Worm (Caenorhabditis elegans) whole organism, early embryonic: ENCODE measurements around the gene col-162.
"Not testable (repeated sequence)": the region's sequence is repeated elsewhere in the genome, so short reads cannot be mapped to it uniquely, and the experiment has no call there.

Experiments used
- B0310.2 ChIP-seq: sonication (generic microtip); optimal IDR thresholded peaks from 2 replicates; lab custom pipeline; 2016; ENCODE audit warnings: mild to moderate bottlenecking, missing genetic modification characterization, missing compliant biosample characterization
- F13C5.2 ChIP-seq: sonication (generic microtip); optimal IDR thresholded peaks from 2 replicates; lab custom pipeline; 2017; ENCODE audit warnings: mild to moderate bottlenecking, missing genetic modification characterization, inconsistent platforms, missing compliant biosample characterization
- aly-1 ChIP-seq: sonication (generic microtip); optimal IDR thresholded peaks from 2 replicates; lab custom pipeline; 2016; ENCODE audit warnings: missing genetic modification characterization, missing compliant biosample characterization
- ama-1 ChIP-seq: fragments of 150-350 bp; optimal IDR thresholded peaks from 2 replicates; lab custom pipeline; 2014
- ceh-13 ChIP-seq: fragments of 200-800 bp; sonication (Bioruptor generic); optimal IDR thresholded peaks from 2 replicates; lab custom pipeline; 2018; ENCODE audit warnings: mild to moderate bottlenecking, missing genetic modification characterization, missing compliant biosample characterization
- ceh-36 ChIP-seq: sonication (generic microtip); optimal IDR thresholded peaks from 2 replicates; lab custom pipeline; 2016; ENCODE audit warnings: missing genetic modification characterization, inconsistent platforms, missing compliant biosample characterization
- ets-7 ChIP-seq: sonication (generic microtip); optimal IDR thresholded peaks from 2 replicates; lab custom pipeline; 2016; ENCODE audit warnings: missing genotype, missing genetic modification characterization, missing compliant biosample characterization
- flt-1 ChIP-seq: fragments of 200-800 bp; sonication (Bioruptor generic); IDR thresholded peaks from 2 replicates; pipeline ENCODE4 v1.3.6; 2022; ENCODE audit warnings: missing genetic modification characterization, missing compliant biosample characterization
- hmbx-1 ChIP-seq: sonication (generic microtip); optimal IDR thresholded peaks from 2 replicates; lab custom pipeline; 2016; ENCODE audit warnings: mild to moderate bottlenecking, missing genetic modification characterization, missing compliant biosample characterization
- hmg-4 ChIP-seq: fragments of 200-800 bp; sonication (Bioruptor generic); optimal IDR thresholded peaks from 2 replicates; lab custom pipeline; 2018; ENCODE audit warnings: mild to moderate bottlenecking, missing genetic modification characterization, missing compliant biosample characterization
- hnd-1 ChIP-seq: sonication (generic microtip); optimal IDR thresholded peaks from 2 replicates; lab custom pipeline; 2016; ENCODE audit warnings: missing genetic modification characterization, missing compliant biosample characterization
- pes-1 ChIP-seq: fragments of 200-800 bp; sonication (Bioruptor generic); IDR thresholded peaks from 2 replicates; pipeline ENCODE4 v1.3.6; 2022; ENCODE audit warnings: missing genetic modification reagents, missing genetic modification characterization, missing compliant biosample characterization
- scrt-1 ChIP-seq: fragments of 200-800 bp; sonication (Bioruptor generic); IDR thresholded peaks from 2 replicates; pipeline ENCODE4 v1.3.6; 2022; ENCODE audit warnings: missing genetic modification characterization, missing compliant biosample characterization
- sea-1 ChIP-seq: fragments of 200-800 bp; sonication (Bioruptor generic); conservative IDR thresholded peaks from 2 replicates; pipeline ENCODE4 v1.3.6; 2022; ENCODE audit warnings: missing genetic modification characterization, missing compliant biosample characterization
- tbx-11 ChIP-seq: fragments of 200-800 bp; sonication (Bioruptor generic); IDR thresholded peaks from 2 replicates; pipeline ENCODE4 v1.3.6; 2022; ENCODE audit warnings: missing genetic modification characterization, missing compliant biosample characterization
- tbx-37 ChIP-seq: fragments of 200-800 bp; sonication (Bioruptor generic); conservative IDR thresholded peaks from 2 replicates; pipeline ENCODE4 v1.3.6; 2022; ENCODE audit warnings: missing genetic modification reagents, missing genetic modification characterization, missing compliant biosample characterization
- tra-4 ChIP-seq: sonication (generic microtip); optimal IDR thresholded peaks from 2 replicates; lab custom pipeline; 2017; ENCODE audit warnings: missing genetic modification characterization, missing compliant biosample characterization

col-162 gene

ce11 chrV:13443535-13443934 is 1.8 kb downstream of the col-162 start, which contains the start of gene Y2H9A.6:
Y2H9A.6 (plus strand) TSS chrV:13443835.
- not testable (repeated sequence) for TF ChIP-seq B0310.2 (tag; lab: Kevin White, UChicago); F13C5.2 (tag; lab: Kevin White, UChicago); ceh-36

DNA sequence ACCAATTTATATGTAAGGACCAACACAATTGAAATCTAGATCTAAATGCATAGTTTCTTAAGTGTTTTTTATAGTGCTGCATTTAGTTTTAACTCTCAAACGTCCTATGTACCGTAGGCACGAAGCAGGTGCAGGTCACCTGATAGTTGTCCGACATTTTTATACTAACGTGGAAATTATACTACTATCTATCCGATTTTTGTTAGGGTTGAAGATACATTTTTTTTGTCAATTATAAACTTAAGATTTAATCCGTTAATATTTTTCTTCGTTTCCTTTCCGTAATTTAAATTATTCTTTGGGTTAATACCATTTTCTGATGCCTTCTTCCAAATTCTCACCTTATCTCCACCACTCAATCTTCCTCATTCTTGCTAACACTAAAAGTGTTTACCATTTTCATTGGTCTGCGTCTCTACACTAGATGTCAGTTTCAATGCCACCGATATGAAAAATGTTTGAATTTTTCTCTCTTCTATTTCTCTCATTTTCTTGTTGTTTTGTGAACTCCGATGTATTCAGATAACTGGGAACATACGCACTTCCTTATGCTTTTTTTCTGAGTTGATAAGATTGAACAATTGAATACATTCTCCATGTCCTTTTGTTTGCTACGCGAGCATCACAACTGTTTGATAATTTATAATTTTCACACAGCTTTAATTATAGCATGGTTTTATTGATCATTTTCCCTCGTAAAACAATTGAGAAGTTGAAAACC is 3.6 kb downstream of the col-162 start, which contains the start of gene Y2H9A.4:
Gene Y2H9A.4, plus strand, starts transcription at position 671 of the 721 bp plus-strand sequence.
- no peak for TF ChIP-seq hmg-4 (GFP tag; lab: Kevin White, UChicago)
- no peak for TF ChIP-seq F13C5.2 (tag; lab: Kevin White, UChicago)
- no peak for TF ChIP-seq ama-1 (lab: Kevin White, UChicago)
- no peak for TF ChIP-seq scrt-1 (GFP tag; lab: Robert Waterston, UW)
- TF ChIP-seq tbx-11 (GFP tag; lab: Robert Waterston, UW), result no peak
- no peak for TF ChIP-seq sea-1
- TF ChIP-seq tra-4 (tag; lab: Kevin White, UChicago), result no peak
- TF ChIP-seq hnd-1 (tag; lab: Kevin White, UChicago), result no peak
- no peak for TF ChIP-seq ceh-36
- TF ChIP-seq ceh-13 (GFP tag; lab: Kevin White, UChicago), result no peak

DNA sequence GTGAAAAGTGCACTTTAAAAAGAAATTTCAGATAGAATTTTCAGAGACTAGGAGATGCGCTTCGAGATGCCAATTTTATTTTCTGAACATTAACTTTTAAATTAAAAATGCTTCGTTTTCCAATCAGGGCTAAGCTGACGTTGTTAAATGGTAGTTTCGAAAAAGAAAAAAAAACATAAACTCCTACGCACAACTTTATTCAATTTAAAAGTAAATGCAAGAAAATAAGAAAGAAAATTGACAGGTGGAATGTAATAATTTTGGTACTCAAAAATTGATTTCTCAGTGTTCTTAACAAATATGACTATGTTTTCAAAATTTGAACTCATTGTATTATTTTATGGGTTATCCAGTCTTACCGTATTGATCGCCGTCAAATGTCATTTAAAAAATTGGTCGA is 11.6 kb downstream of the col-162 start, which contains the start of gene lurp-2:
Gene lurp-2, plus strand, starts transcription at position 301 of the 400 bp plus-strand sequence.
- TF ChIP-seq B0310.2 (tag; lab: Kevin White, UChicago) (no peak), hnd-1 (tag; lab: Kevin White, UChicago) (no peak), aly-1 (tag; lab: Kevin White, UChicago) (no peak), tbx-37 (GFP tag; lab: Robert Waterston, UW) (no peak), pes-1 (no peak), ceh-36 (no peak), tbx-11 (GFP tag; lab: Robert Waterston, UW) (no peak), F13C5.2 (tag; lab: Kevin White, UChicago) (no peak), ets-7 (tag; lab: Kevin White, UChicago) (no peak), scrt-1 (GFP tag; lab: Robert Waterston, UW) (no peak), hmbx-1 (tag; lab: Kevin White, UChicago) (no peak), sea-1 (no peak), flt-1 (GFP tag; lab: Robert Waterston, UW) (no peak), ama-1 (lab: Kevin White, UChicago) (no peak), tra-4 (tag; lab: Kevin White, UChicago) (no peak), ceh-13 (GFP tag; lab: Kevin White, UChicago) (no peak), hmg-4 (GFP tag; lab: Kevin White, UChicago) (no peak)

DNA sequence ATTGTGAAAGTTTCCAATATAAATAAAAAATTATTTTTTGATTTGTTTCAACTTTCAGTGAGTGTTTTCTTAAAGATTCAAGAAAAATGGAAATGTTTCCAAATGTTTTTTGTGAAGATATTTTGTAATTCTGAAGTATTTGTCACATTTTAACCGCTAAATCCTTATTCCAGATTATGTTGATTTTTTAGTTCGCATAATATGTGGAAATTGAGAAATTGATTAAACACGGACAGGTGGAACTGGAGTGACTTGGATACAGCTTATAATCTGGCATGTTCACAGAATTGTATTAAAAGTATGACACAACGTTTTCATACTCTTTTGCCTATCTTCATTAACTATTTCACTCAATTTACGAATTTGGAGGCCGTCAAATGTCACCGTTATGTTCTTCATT is 13.7 kb downstream of the col-162 start, which contains the start of gene lurp-3:
Gene lurp-3, plus strand, starts transcription at position 301 of the 400 bp plus-strand sequence.
- TF ChIP-seq ama-1 (lab: Kevin White, UChicago), result no peak
- no peak for TF ChIP-seq ceh-13 (GFP tag; lab: Kevin White, UChicago)
- no peak for TF ChIP-seq tra-4 (tag; lab: Kevin White, UChicago)
- no peak for TF ChIP-seq tbx-37 (GFP tag; lab: Robert Waterston, UW)
- TF ChIP-seq flt-1 (GFP tag; lab: Robert Waterston, UW), result no peak
- TF ChIP-seq hnd-1 (tag; lab: Kevin White, UChicago), result no peak
- no peak for TF ChIP-seq F13C5.2 (tag; lab: Kevin White, UChicago)
- TF ChIP-seq B0310.2 (tag; lab: Kevin White, UChicago), result no peak
- no peak for TF ChIP-seq hmbx-1 (tag; lab: Kevin White, UChicago)
- no peak for TF ChIP-seq aly-1 (tag; lab: Kevin White, UChicago)
- no peak for TF ChIP-seq pes-1
- TF ChIP-seq ets-7 (tag; lab: Kevin White, UChicago), result no peak
- no peak for TF ChIP-seq sea-1
- TF ChIP-seq tbx-11 (GFP tag; lab: Robert Waterston, UW), result no peak
- TF ChIP-seq ceh-36, result no peak
- TF ChIP-seq scrt-1 (GFP tag; lab: Robert Waterston, UW), result no peak
- no peak for TF ChIP-seq hmg-4 (GFP tag; lab: Kevin White, UChicago)

- TF ChIP-seq aly-1 (tag; lab: Kevin White, UChicago), result no peak
- TF ChIP-seq tbx-11 (GFP tag; lab: Robert Waterston, UW), result no peak
- no peak for TF ChIP-seq ceh-13 (GFP tag; lab: Kevin White, UChicago)
- TF ChIP-seq scrt-1 (GFP tag; lab: Robert Waterston, UW), result no peak
- TF ChIP-seq ets-7 (tag; lab: Kevin White, UChicago), result no peak
- no peak for TF ChIP-seq F13C5.2 (tag; lab: Kevin White, UChicago)
- TF ChIP-seq sea-1, result no peak
Observed at ce11 chrV:13457858-13458257, 16.1 kb downstream of the col-162 start, which contains the start of gene F25H9.2. F25H9.2 (plus strand) TSS chrV:13458083.

ce11 chrV:13459323-13459722 is 17.6 kb downstream of the col-162 start, which contains the start of gene bath-39:
bath-39 (plus strand) TSS chrV:13459459.
- TF ChIP-seq flt-1 (GFP tag; lab: Robert Waterston, UW), result no peak
- peak; percentile 30 for TF ChIP-seq F13C5.2 (tag; lab: Kevin White, UChicago)

DNA sequence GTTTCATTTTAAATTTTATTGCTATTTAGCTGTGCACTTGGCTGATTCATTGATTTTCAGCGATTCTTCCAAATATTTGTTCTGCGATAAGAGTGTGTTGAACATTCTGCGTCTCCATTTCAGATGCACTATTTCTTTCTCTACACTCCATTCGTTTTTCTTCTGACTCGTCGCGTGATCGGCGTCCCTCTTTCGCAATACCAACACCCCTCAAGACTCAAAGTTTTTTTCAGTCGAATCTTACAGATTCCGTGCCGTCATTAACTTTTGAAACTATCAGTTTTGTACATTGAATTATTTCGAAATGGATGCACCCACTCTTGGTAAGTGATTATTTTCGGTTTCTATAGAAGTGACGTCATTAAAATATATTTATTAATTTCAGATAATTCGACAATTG is 21.2 kb downstream of the col-162 start, which contains the start of gene frm-10:
Gene frm-10, plus strand, starts transcription at position 234 of the 400 bp plus-strand sequence.
- TF ChIP-seq aly-1 (tag; lab: Kevin White, UChicago) (no peak), hmbx-1 (tag; lab: Kevin White, UChicago) (no peak), hmg-4 (GFP tag; lab: Kevin White, UChicago) (no peak), ceh-36 (no peak), B0310.2 (tag; lab: Kevin White, UChicago) (no peak), tbx-37 (GFP tag; lab: Robert Waterston, UW) (no peak), F13C5.2 (tag; lab: Kevin White, UChicago) (no peak), sea-1 (no peak), pes-1 (no peak), ets-7 (tag; lab: Kevin White, UChicago) (no peak), tbx-11 (GFP tag; lab: Robert Waterston, UW) (no peak), ceh-13 (GFP tag; lab: Kevin White, UChicago) (no peak), flt-1 (GFP tag; lab: Robert Waterston, UW) (no peak), ama-1 (lab: Kevin White, UChicago) (no peak), hnd-1 (tag; lab: Kevin White, UChicago) (no peak)
